Worm (Caenorhabditis elegans) whole organism, mixed stage, embryonic: ENCODE measurements around the gene idpb-5.

Experiments used
- bed-3 ChIP-seq: fragments of 200-800 bp; sonication (Bioruptor generic); optimal IDR thresholded peaks from 3 replicates; lab custom pipeline; 2018; ENCODE audit warnings: mild to moderate bottlenecking, missing genetic modification characterization, moderate library complexity, missing compliant biosample characterization
- ceh-39 ChIP-seq: fragments of 150-350 bp; optimal IDR thresholded peaks from 2 replicates; lab custom pipeline; 2014; ENCODE audit warnings: missing biosample characterization, missing genetic modification characterization
- lin-32 ChIP-seq: fragments of 200-800 bp; sonication (Bioruptor generic); optimal IDR thresholded peaks from 2 replicates; lab custom pipeline; 2018; ENCODE audit warnings: mild to moderate bottlenecking, missing genetic modification characterization, missing compliant biosample characterization
- mep-1 ChIP-seq: fragments of 150-350 bp; optimal IDR thresholded peaks from 2 replicates; lab custom pipeline; 2017; ENCODE audit warnings: missing biosample characterization, missing genetic modification reagents, missing genetic modification characterization, inconsistent platforms
- nhr-12 ChIP-seq: fragments of 150-350 bp; optimal IDR thresholded peaks from 2 replicates; lab custom pipeline; 2014; ENCODE audit warnings: missing biosample characterization, missing genetic modification characterization
- nhr-237 ChIP-seq: fragments of 150-350 bp; optimal IDR thresholded peaks from 2 replicates; lab custom pipeline; 2014; ENCODE audit warnings: missing biosample characterization, missing genetic modification characterization
- pha-4 ChIP-seq: fragments of 150-350 bp; optimal IDR thresholded peaks from 2 replicates; lab custom pipeline; 2018; ENCODE audit warnings: missing biosample characterization, missing genetic modification reagents, missing genetic modification characterization
- sem-2 ChIP-seq: fragments of 200-800 bp; sonication (Bioruptor generic); optimal IDR thresholded peaks from 2 replicates; lab custom pipeline; 2018; ENCODE audit warnings: mild to moderate bottlenecking, missing genetic modification characterization, missing compliant biosample characterization
- unc-120 ChIP-seq: sonication (generic microtip); optimal IDR thresholded peaks from 2 replicates; lab custom pipeline; 2017; ENCODE audit warnings: missing genetic modification characterization, missing compliant biosample characterization; ENCODE audit not compliant: poor library complexity, severe bottlenecking
- unc-62 ChIP-seq: fragments of 150-350 bp; optimal IDR thresholded peaks from 2 replicates; lab custom pipeline; 2014; ENCODE audit warnings: missing biosample characterization, missing genetic modification reagents, missing genetic modification characterization

- TF ChIP-seq nhr-237 (tag; lab: Kevin White, UChicago) (no peak), unc-62 (no peak), ceh-39 (tag; lab: Kevin White, UChicago) (no peak), bed-3 (GFP tag; lab: Kevin White, UChicago) (no peak), mep-1 (tag; lab: Kevin White, UChicago) (no peak), unc-120 (tag; lab: Kevin White, UChicago) (no peak), pha-4 (tag; lab: Kevin White, UChicago) (no peak), lin-32 (no peak), nhr-12 (tag; lab: Kevin White, UChicago) (no peak), sem-2 (no peak)
Observed at ce11 chrV:11833319-11833718, 6.0 kb upstream of the idpb-5 start, which contains the start of gene pho-8.
